Fruit fly (Drosophila melanogaster): ENCODE measurements around the gene noi.

dm6 chr3R:5636519-5637430, 45.5 kb upstream of the noi start, which contains the start of the genes CG31548 and CG12170:
- TF ChIP-seq CG7839 (tag; optimal IDR thresholded peaks at IDR 0.05) (no peak), ewg (GFP tag; optimal IDR thresholded peaks at IDR 0.05) (peak; percentile 32), BEAF-32 (GFP tag; optimal IDR thresholded peaks at IDR 0.05) (no peak), Fer2 (tag; optimal IDR thresholded peaks at IDR 0.05) (no peak), CG13287 (GFP tag; IDR thresholded peaks at IDR 0.05; ENCODE audit: partially characterized antibody) (no peak), Lim3 (GFP tag; IDR thresholded peaks at IDR 0.05) (no peak), p53 (GFP tag; optimal IDR thresholded peaks at IDR 0.05) (no peak), CG14014 (GFP tag; IDR thresholded peaks at IDR 0.05) (peak; percentile 46; the same call in 1 of the 2 replicates), ttk (GFP tag; IDR thresholded peaks at IDR 0.05) (0 out of 2 replicates have a peak, but pooled peaks have one; percentile 15), Bgb (GFP tag; IDR thresholded peaks at IDR 0.05; ENCODE audit: partially characterized antibody) (no peak), Side (GFP tag; optimal IDR thresholded peaks at IDR 0.05) (peak; percentile 17), CG5245 (GFP tag; optimal IDR thresholded peaks at IDR 0.05) (peak; percentile 3), Nf-YC (tag; optimal IDR thresholded peaks at IDR 0.05) (no peak)

All from whole organism, embryonic.